Worm (Caenorhabditis elegans) whole organism, L2 larva: ENCODE results near the gene arx-3.

Experiments used
- ama-1 ChIP-seq: fragments of 150-350 bp; optimal IDR thresholded peaks from 2 replicates; lab custom pipeline; 2018; ENCODE audit warnings: inconsistent platforms
- egl-27 ChIP-seq: sonication (generic microtip); optimal IDR thresholded peaks from 3 replicates; lab custom pipeline; 2017; ENCODE audit warnings: missing biosample characterization, missing genetic modification reagents, missing genetic modification characterization
- elt-1 ChIP-seq: fragments of 150-350 bp; optimal IDR thresholded peaks from 2 replicates; lab custom pipeline; 2014; ENCODE audit warnings: missing biosample characterization, missing genetic modification characterization
- lsy-2 ChIP-seq, 2 experiments: fragments of 150-350 bp in 1 of 2; sonication (generic microtip) in 1 of 2; optimal IDR thresholded peaks; 2 replicates each; lab custom pipeline; 2014 to 2017; ENCODE audit warnings: missing biosample characterization in 2 of 2, missing genetic modification characterization in 2 of 2
- nhr-21 ChIP-seq: fragments of 150-350 bp; optimal IDR thresholded peaks from 2 replicates; lab custom pipeline; 2014; ENCODE audit warnings: missing biosample characterization, missing genetic modification characterization
- nhr-25 ChIP-seq: fragments of 150-350 bp; sonication (generic microtip); optimal IDR thresholded peaks from 3 replicates; lab custom pipeline; 2014; ENCODE audit warnings: missing biosample characterization, missing genetic modification characterization
- nhr-6 ChIP-seq: fragments of 150-350 bp; optimal IDR thresholded peaks from 2 replicates; lab custom pipeline; 2014; ENCODE audit warnings: missing biosample characterization, missing genetic modification characterization
- nhr-77 ChIP-seq: fragments of 150-350 bp; optimal IDR thresholded peaks from 2 replicates; lab custom pipeline; 2014; ENCODE audit warnings: missing biosample characterization, missing genetic modification characterization
- ztf-11 ChIP-seq: sonication (generic microtip); optimal IDR thresholded peaks from 2 replicates; lab custom pipeline; 2017; ENCODE audit warnings: missing biosample characterization, missing genetic modification characterization

DNA sequence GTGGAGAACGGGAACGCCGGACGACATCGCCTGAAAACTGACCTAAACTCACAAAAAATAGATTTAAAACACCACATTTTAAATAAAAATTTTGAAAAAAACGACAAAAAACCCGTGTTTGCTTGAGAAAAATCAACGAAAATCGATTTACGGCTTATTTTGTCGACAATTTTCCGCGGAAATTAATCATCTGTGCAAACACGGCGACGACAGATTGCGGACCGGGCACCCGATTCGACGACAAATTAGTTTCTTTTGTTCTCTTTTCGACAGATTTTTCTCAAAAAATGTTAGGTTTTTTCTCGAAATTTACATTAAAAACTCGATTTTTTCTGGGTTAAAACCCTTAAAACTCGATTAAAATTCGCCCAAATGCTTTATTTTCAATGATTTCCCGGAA, at the start of gene arx-3:
- TF ChIP-seq egl-27 (no peak), nhr-77 (tag; lab: Kevin White, UChicago) (no peak), nhr-21 (tag; lab: Kevin White, UChicago) (no peak), lsy-2 (tag; optimal IDR thresholded peaks at IDR 0.05; lab: Kevin White, UChicago) (peak; percentile 53 to 57), nhr-6 (tag; lab: Kevin White, UChicago) (no peak), elt-1 (tag; lab: Kevin White, UChicago) (no peak), ama-1 (no peak), nhr-25 (tag; lab: Kevin White, UChicago) (peak; percentile 41), ztf-11 (no peak)
